Fruit fly (Drosophila melanogaster): Measurements from ENCODE around the gene CG9135.

Gene CG9135

dm6 chr2L:6050575-6050974, at the start of gene CG9135 (continued):
- TF ChIP-seq hbn (GFP tag; IDR thresholded peaks at IDR 0.05; ENCODE audit: partially characterized antibody) (peak; percentile 98), ranshi (GFP tag; IDR thresholded peaks at IDR 0.05) (no peak), tap (tag; optimal IDR thresholded peaks at IDR 0.05) (no peak), Asciz (GFP tag; optimal IDR thresholded peaks at IDR 0.05) (no peak), kah (GFP tag; optimal IDR thresholded peaks at IDR 0.05) (no peak), danr (GFP tag; IDR thresholded peaks at IDR 0.05) (no peak), CrebB (tag; optimal IDR thresholded peaks at IDR 0.05) (no peak), klu (GFP tag; IDR thresholded peaks at IDR 0.05) (no peak), CG8359 (GFP tag; optimal IDR thresholded peaks at IDR 0.05; ENCODE audit: borderline replicate concordance) (no peak), org-1 (GFP tag; optimal IDR thresholded peaks at IDR 0.05) (no peak), Antp (GFP tag; optimal IDR thresholded peaks at IDR 0.05) (no peak), Side (GFP tag; optimal IDR thresholded peaks at IDR 0.05) (no peak), B-H2 (GFP tag; optimal IDR thresholded peaks at IDR 0.05) (peak; percentile 11), pros (GFP tag; optimal IDR thresholded peaks at IDR 0.05) (no peak), CG2116 (GFP tag; optimal IDR thresholded peaks at IDR 0.05) (peak; percentile 93), CG16779 (GFP tag; IDR thresholded peaks at IDR 0.05) (no peak), CG12942 (GFP tag; optimal IDR thresholded peaks at IDR 0.05) (no peak), amos (GFP tag; IDR thresholded peaks at IDR 0.05; ENCODE audit: partially characterized antibody) (peak; percentile 99), CG17829 (tag; optimal IDR thresholded peaks at IDR 0.05) (peak; percentile 34), CG1602 (GFP tag; optimal IDR thresholded peaks at IDR 0.05) (no peak), CG7745 (tag; optimal IDR thresholded peaks at IDR 0.05) (no peak), Sry-δ (GFP tag; optimal IDR thresholded peaks at IDR 0.05) (peak; percentile 84), hth (optimal IDR thresholded peaks at IDR 0.05) (no peak), HLH4C (GFP tag; IDR thresholded peaks at IDR 0.05; ENCODE audit: partially characterized antibody) (peak; percentile 99), pb (GFP tag; optimal IDR thresholded peaks at IDR 0.05) (no peak), Dref (GFP tag; IDR thresholded peaks at IDR 0.05) (peak; percentile 100), Doc3 (GFP tag; IDR thresholded peaks at IDR 0.05; ENCODE audit: partially characterized antibody) (peak; percentile 97), bigmax (GFP tag; optimal IDR thresholded peaks at IDR 0.05) (peak; percentile 88), CG2120 (GFP tag; optimal IDR thresholded peaks at IDR 0.05) (no peak), HmgZ (tag; optimal IDR thresholded peaks at IDR 0.05) (peak; percentile 23), chinmo (GFP tag; IDR thresholded peaks at IDR 0.05; ENCODE audit: partially characterized antibody) (peak; percentile 98), CG2712 (tag; optimal IDR thresholded peaks at IDR 0.05) (peak; percentile 36), CG9797 (GFP tag; optimal IDR thresholded peaks at IDR 0.05) (peak; percentile 15), CG12769 (tag; optimal IDR thresholded peaks at IDR 0.05) (no peak), Opbp (GFP tag; IDR thresholded peaks at IDR 0.05; ENCODE audit: partially characterized antibody) (peak; percentile 99), lov (optimal IDR thresholded peaks at IDR 0.05) (no peak), lov (GFP tag; IDR thresholded peaks at IDR 0.05) (no peak), CTCF (GFP tag; optimal IDR thresholded peaks at IDR 0.05) (peak; percentile 2), CG14860 (GFP tag; IDR thresholded peaks at IDR 0.05; ENCODE audit: partially characterized antibody) (peak; percentile 99), CG17912 (GFP tag; optimal IDR thresholded peaks at IDR 0.05) (no peak), ken (GFP tag; IDR thresholded peaks at IDR 0.05) (no peak), CG10543 (GFP tag; optimal IDR thresholded peaks at IDR 0.05) (no peak), hb (GFP tag; IDR thresholded peaks at IDR 0.05; ENCODE audit: partially characterized antibody) (peak; percentile 99), Elba2 (GFP tag; optimal IDR thresholded peaks at IDR 0.05) (no peak), TFAM (GFP tag; optimal IDR thresholded peaks at IDR 0.05) (no peak), CG13894 (tag; optimal IDR thresholded peaks at IDR 0.05) (no peak), lbe (GFP tag; optimal IDR thresholded peaks at IDR 0.05) (no peak), disco-r (GFP tag; optimal IDR thresholded peaks at IDR 0.05) (no peak), nerfin-1 (tag; optimal IDR thresholded peaks at IDR 0.05) (no peak), oc (tag; optimal IDR thresholded peaks at IDR 0.05) (no peak), Dll (GFP tag; IDR thresholded peaks at IDR 0.05; ENCODE audit: partially characterized antibody) (peak; percentile 96), trem (tag; optimal IDR thresholded peaks at IDR 0.05) (peak; percentile 69)
